Fruit fly (Drosophila melanogaster) whole organism: ENCODE data around the gene CG14238.

ENCODE experiments used
- CG8478 ChIP-seq: fragments of >200 bp; optimal IDR thresholded peaks from 2 replicates; lab custom pipeline; 2018; ENCODE audit warnings: inconsistent platforms
- Dll ChIP-seq: fragments of >200 bp; optimal IDR thresholded peaks from 2 replicates; lab custom pipeline; 2017
- EcR ChIP-seq, 2 experiments: fragments of >200 bp; optimal IDR thresholded peaks; 2 replicates each; lab custom pipeline; 2017; ENCODE audit warnings: missing biosample characterization in 2 of 2, missing genetic modification characterization in 2 of 2, missing genetic modification reagents in 2 of 2
- pan ChIP-seq: fragments of >200 bp; optimal IDR thresholded peaks from 2 replicates; lab custom pipeline; 2017
- psq ChIP-seq: fragments of >200 bp; optimal IDR thresholded peaks from 2 replicates; lab custom pipeline; 2017
- usp ChIP-seq: fragments of >200 bp; optimal IDR thresholded peaks from 2 replicates; lab custom pipeline; 2017; ENCODE audit warnings: missing biosample characterization, missing genetic modification characterization, mixed read lengths

Gene CG14238

dm6 chr3R:26440455-26441196 lies 17.4 kb upstream of the CG14238 start, which contains the start of gene tx:
TSS of gene tx (plus strand) at chr3R:26440778.
- TF ChIP-seq psq (lab: Kevin White, UChicago) (no peak), EcR (GFP tag; optimal IDR thresholded peaks at IDR 0.05; lab: Kevin White, UChicago) (no peak), usp (GFP tag; lab: Kevin White, UChicago) (no peak), CG8478 (no peak), pan (lab: Kevin White, UChicago) (no peak), Dll (lab: Kevin White, UChicago) (no peak)

dm6 chr3R:26442609-26443180 lies 15.4 kb upstream of the CG14238 start:
- TF ChIP-seq CG8478: no peak
- TF ChIP-seq usp (GFP tag; lab: Kevin White, UChicago): no peak
- TF ChIP-seq EcR (GFP tag; optimal IDR thresholded peaks at IDR 0.05; lab: Kevin White, UChicago): no peak
- no peak for TF ChIP-seq psq (lab: Kevin White, UChicago)
- TF ChIP-seq pan (lab: Kevin White, UChicago): no peak
- no peak for TF ChIP-seq Dll (lab: Kevin White, UChicago)

- TF ChIP-seq EcR (GFP tag; optimal IDR thresholded peaks at IDR 0.05; lab: Kevin White, UChicago): no peak
Observed at dm6 chr3R:26443343-26443742, 14.7 kb upstream of the CG14238 start.

- TF ChIP-seq pan (lab: Kevin White, UChicago) (no peak), psq (lab: Kevin White, UChicago) (no peak), EcR (GFP tag; optimal IDR thresholded peaks at IDR 0.05; lab: Kevin White, UChicago) (no peak), Dll (lab: Kevin White, UChicago) (no peak), usp (GFP tag; lab: Kevin White, UChicago) (no peak), CG8478 (no peak)
Observed at dm6 chr3R:26443875-26444511, 14.1 kb upstream of the CG14238 start.

- TF ChIP-seq EcR (GFP tag; optimal IDR thresholded peaks at IDR 0.05; lab: Kevin White, UChicago) (no peak), usp (GFP tag; lab: Kevin White, UChicago) (no peak), CG8478 (no peak), Dll (lab: Kevin White, UChicago) (no peak), psq (lab: Kevin White, UChicago) (no peak), pan (lab: Kevin White, UChicago) (no peak)
Observed at dm6 chr3R:26448779-26449178, 9.3 kb upstream of the CG14238 start, which contains the start of gene Hex-t1. TSS of gene Hex-t1 (plus strand) at chr3R:26449079.

- no peak for TF ChIP-seq usp (GFP tag; lab: Kevin White, UChicago)
- TF ChIP-seq Dll (lab: Kevin White, UChicago): no peak
- TF ChIP-seq CG8478: no peak
- no peak for TF ChIP-seq psq (lab: Kevin White, UChicago)
- TF ChIP-seq EcR (GFP tag; optimal IDR thresholded peaks at IDR 0.05; lab: Kevin White, UChicago): no peak
- TF ChIP-seq pan (lab: Kevin White, UChicago): no peak
Observed at dm6 chr3R:26450371-26450770, 7.7 kb upstream of the CG14238 start, which contains the start of gene Hex-t2. TSS of gene Hex-t2 (plus strand) at chr3R:26450671.

dm6 chr3R:26452345-26452744 lies 5.7 kb upstream of the CG14238 start, which contains the start of gene CG5447:
TSS of gene CG5447 (plus strand) at chr3R:26452534.
- no peak for TF ChIP-seq psq (lab: Kevin White, UChicago)
- TF ChIP-seq EcR (GFP tag; optimal IDR thresholded peaks at IDR 0.05; lab: Kevin White, UChicago): no peak
- no peak for TF ChIP-seq usp (GFP tag; lab: Kevin White, UChicago)
- no peak for TF ChIP-seq Dll (lab: Kevin White, UChicago)
- TF ChIP-seq pan (lab: Kevin White, UChicago): no peak
- no peak for TF ChIP-seq CG8478

- TF ChIP-seq pan (lab: Kevin White, UChicago) (no peak), usp (GFP tag; lab: Kevin White, UChicago) (no peak)
Observed at dm6 chr3R:26454494-26454893, 3.6 kb upstream of the CG14238 start, which contains the start of gene CG43117. TSS of gene CG43117 (plus strand) at chr3R:26454794.

- TF ChIP-seq EcR (GFP tag; optimal IDR thresholded peaks at IDR 0.05; lab: Kevin White, UChicago) (no peak), CG8478 (no peak), Dll (lab: Kevin White, UChicago) (no peak), pan (lab: Kevin White, UChicago) (no peak), usp (GFP tag; lab: Kevin White, UChicago) (no peak), psq (lab: Kevin White, UChicago) (no peak)
Observed at dm6 chr3R:26455838-26456237, 2.2 kb upstream of the CG14238 start, which contains the start of gene Pdf. TSS of gene Pdf (minus strand) at chr3R:26456141.

- TF ChIP-seq EcR (GFP tag; optimal IDR thresholded peaks at IDR 0.05; lab: Kevin White, UChicago) (no peak), psq (lab: Kevin White, UChicago) (no peak), pan (lab: Kevin White, UChicago) (no peak)
Observed at dm6 chr3R:26456577-26456976, 1.5 kb upstream of the CG14238 start, which contains the start of gene CG14237. TSS of gene CG14237 (plus strand) at chr3R:26456877.

- TF ChIP-seq EcR (GFP tag; optimal IDR thresholded peaks at IDR 0.05; lab: Kevin White, UChicago) (no peak), pan (lab: Kevin White, UChicago) (no peak), psq (lab: Kevin White, UChicago) (no peak), CG8478 (no peak), Dll (lab: Kevin White, UChicago) (no peak), usp (GFP tag; lab: Kevin White, UChicago) (no peak)
Observed at dm6 chr3R:26461226-26461805, 3.3 kb downstream of the CG14238 start, which contains the start of gene CG5455. TSS of gene CG5455 (plus strand) at chr3R:26461527.
